Worm (Caenorhabditis elegans) whole organism, L2 larva: ENCODE results near the gene C29F7.2.

Experiments used
- C34F6.9 ChIP-seq: fragments of 150-350 bp; optimal IDR thresholded peaks from 2 replicates; lab custom pipeline; 2014; ENCODE audit warnings: missing biosample characterization, missing genetic modification characterization
- F13H6.1 ChIP-seq: sonication (generic microtip); optimal IDR thresholded peaks from 2 replicates; lab custom pipeline; 2016; ENCODE audit warnings: missing genetic modification characterization, missing compliant biosample characterization
- R02D3.7 ChIP-seq: fragments of 150-350 bp; optimal IDR thresholded peaks from 2 replicates; lab custom pipeline; 2014; ENCODE audit warnings: missing biosample characterization, missing genetic modification characterization
- Y55F3AM.14 ChIP-seq: fragments of 200-800 bp; sonication (Bioruptor generic); optimal IDR thresholded peaks from 2 replicates; lab custom pipeline; 2018; ENCODE audit warnings: mild to moderate bottlenecking, missing genetic modification characterization, missing compliant biosample characterization
- aly-2 ChIP-seq: fragments of 150-350 bp; optimal IDR thresholded peaks from 2 replicates; lab custom pipeline; 2014; ENCODE audit warnings: missing biosample characterization, missing genetic modification characterization
- blmp-1 ChIP-seq: sonication (generic microtip); optimal IDR thresholded peaks from 2 replicates; lab custom pipeline; 2017; ENCODE audit warnings: missing genetic modification characterization, mild to moderate bottlenecking, missing compliant biosample characterization, antibody characterized with exemption, moderate library complexity; ENCODE audit not compliant: insufficient read depth
- ceh-16 ChIP-seq: fragments of 150-350 bp; optimal IDR thresholded peaks from 2 replicates; lab custom pipeline; 2014; ENCODE audit warnings: missing biosample characterization, missing genetic modification characterization
- ceh-82 ChIP-seq: fragments of 150-350 bp; optimal IDR thresholded peaks from 2 replicates; lab custom pipeline; 2014; ENCODE audit warnings: missing biosample characterization, missing genetic modification characterization
- crh-2 ChIP-seq: sonication (generic microtip); optimal IDR thresholded peaks from 2 replicates; lab custom pipeline; 2017; ENCODE audit warnings: missing biosample characterization, missing genetic modification characterization
- dmd-4 ChIP-seq: sonication (generic microtip); optimal IDR thresholded peaks from 2 replicates; lab custom pipeline; 2017; ENCODE audit warnings: missing biosample characterization, missing genetic modification characterization
- egl-27 ChIP-seq: sonication (generic microtip); optimal IDR thresholded peaks from 3 replicates; lab custom pipeline; 2017; ENCODE audit warnings: missing biosample characterization, missing genetic modification reagents, missing genetic modification characterization
- elt-3 ChIP-seq: sonication (generic microtip); optimal IDR thresholded peaks from 2 replicates; lab custom pipeline; 2017; ENCODE audit warnings: missing biosample characterization, missing genetic modification characterization
- fos-1 ChIP-seq: fragments of 150-350 bp; optimal IDR thresholded peaks from 2 replicates; lab custom pipeline; 2014; ENCODE audit warnings: missing biosample characterization, missing genetic modification characterization
- gmeb-1 ChIP-seq: fragments of 150-350 bp; optimal IDR thresholded peaks from 2 replicates; lab custom pipeline; 2014; ENCODE audit warnings: missing biosample characterization, missing genetic modification characterization
- lin-11 ChIP-seq: fragments of 150-350 bp; sonication (generic microtip); optimal IDR thresholded peaks from 2 replicates; lab custom pipeline; 2014; ENCODE audit warnings: missing biosample characterization, missing genetic modification characterization, inconsistent platforms, mixed read lengths
- lin-13 ChIP-seq: fragments of 150-350 bp; optimal IDR thresholded peaks from 2 replicates; lab custom pipeline; 2014; ENCODE audit warnings: missing biosample characterization, missing genetic modification reagents, missing genetic modification characterization
- lsy-2 ChIP-seq, 2 experiments: fragments of 150-350 bp in 1 of 2; sonication (generic microtip) in 1 of 2; optimal IDR thresholded peaks; 2 replicates each; lab custom pipeline; 2014 to 2017; ENCODE audit warnings: missing biosample characterization in 2 of 2, missing genetic modification characterization in 2 of 2
- mab-5 ChIP-seq: fragments of 150-350 bp; optimal IDR thresholded peaks from 2 replicates; lab custom pipeline; 2014; ENCODE audit warnings: missing biosample characterization, missing genetic modification characterization
- mbf-1 ChIP-seq: sonication (generic microtip); optimal IDR thresholded peaks from 2 replicates; lab custom pipeline; 2017; ENCODE audit warnings: missing biosample characterization, missing genetic modification characterization
- mdl-1 ChIP-seq, 2 experiments: fragments of 150-350 bp in 1 of 2; sonication (generic microtip) in 1 of 2; optimal IDR thresholded peaks; 2 replicates each; lab custom pipeline; 2017; ENCODE audit warnings: missing biosample characterization in 2 of 2, missing genetic modification characterization in 2 of 2
- nhr-10 ChIP-seq: sonication (generic microtip); optimal IDR thresholded peaks from 2 replicates; lab custom pipeline; 2017; ENCODE audit warnings: missing biosample characterization, missing genetic modification characterization
- nhr-129 ChIP-seq: fragments of 150-350 bp; optimal IDR thresholded peaks from 2 replicates; lab custom pipeline; 2014; ENCODE audit warnings: missing biosample characterization, missing genetic modification characterization
- nhr-21 ChIP-seq: fragments of 150-350 bp; optimal IDR thresholded peaks from 2 replicates; lab custom pipeline; 2014; ENCODE audit warnings: missing biosample characterization, missing genetic modification characterization
- nhr-23 ChIP-seq: fragments of 150-350 bp; optimal IDR thresholded peaks from 2 replicates; lab custom pipeline; 2014; ENCODE audit warnings: missing biosample characterization, missing genetic modification reagents, missing genetic modification characterization
- nhr-25 ChIP-seq: fragments of 150-350 bp; sonication (generic microtip); optimal IDR thresholded peaks from 3 replicates; lab custom pipeline; 2014; ENCODE audit warnings: missing biosample characterization, missing genetic modification characterization
- nhr-77 ChIP-seq: fragments of 150-350 bp; optimal IDR thresholded peaks from 2 replicates; lab custom pipeline; 2014; ENCODE audit warnings: missing biosample characterization, missing genetic modification characterization
- peb-1 ChIP-seq: fragments of 150-350 bp; optimal IDR thresholded peaks from 2 replicates; lab custom pipeline; 2014; ENCODE audit warnings: missing biosample characterization, missing genetic modification characterization
- sem-4 ChIP-seq: fragments of 150-350 bp; optimal IDR thresholded peaks from 2 replicates; lab custom pipeline; 2014; ENCODE audit warnings: missing biosample characterization, missing genetic modification reagents, missing genetic modification characterization
- skn-1 ChIP-seq: sonication (generic microtip); optimal IDR thresholded peaks from 2 replicates; lab custom pipeline; 2017; ENCODE audit warnings: missing biosample characterization, missing genetic modification characterization
- sma-3 ChIP-seq: sonication (generic microtip); optimal IDR thresholded peaks from 2 replicates; lab custom pipeline; 2016; ENCODE audit warnings: missing genetic modification reagents, missing genetic modification characterization, missing compliant biosample characterization
- sma-9 ChIP-seq, 2 experiments: fragments of 150-350 bp in 1 of 2; sonication (generic microtip) in 1 of 2; optimal IDR thresholded peaks; 2 replicates each; lab custom pipeline; 2014 to 2016; ENCODE audit warnings: missing genetic modification characterization in 2 of 2, mild to moderate bottlenecking in 1 of 2, missing biosample characterization in 1 of 2, missing compliant biosample characterization in 1 of 2, missing genetic modification reagents in 1 of 2, moderate library complexity in 1 of 2
- unc-39 ChIP-seq: fragments of 150-350 bp; optimal IDR thresholded peaks from 2 replicates; lab custom pipeline; 2014; ENCODE audit warnings: missing biosample characterization, missing genetic modification characterization
- unc-62 ChIP-seq: fragments of 150-350 bp; optimal IDR thresholded peaks from 2 replicates; lab custom pipeline; 2014; ENCODE audit warnings: missing biosample characterization, missing genetic modification reagents, missing genetic modification characterization
- zag-1 ChIP-seq: fragments of 150-350 bp; optimal IDR thresholded peaks from 2 replicates; lab custom pipeline; 2014; ENCODE audit warnings: missing biosample characterization, missing genetic modification characterization
- ztf-1 ChIP-seq: fragments of 200-800 bp; sonication (Bioruptor generic); conservative IDR thresholded peaks from 2 replicates; pipeline ENCODE4 v1.3.6; 2022; ENCODE audit warnings: missing genetic modification characterization, missing compliant biosample characterization
- ztf-11 ChIP-seq: sonication (generic microtip); optimal IDR thresholded peaks from 2 replicates; lab custom pipeline; 2017; ENCODE audit warnings: missing biosample characterization, missing genetic modification characterization

Gene C29F7.2

ce11 chrX:13451578-13451977 is 35.7 kb downstream of the C29F7.2 start, which contains the start of gene F02D10.6:
Gene F02D10.6 (minus strand): TSS chrX:13451678.
- no peak for TF ChIP-seq nhr-21
- no peak for TF ChIP-seq nhr-129 (tag; lab: Kevin White, UChicago)
- TF ChIP-seq elt-3 (tag; lab: Kevin White, UChicago) = no peak
- no peak for TF ChIP-seq crh-2 (tag; lab: Kevin White, UChicago)
- no peak for TF ChIP-seq zag-1 (tag; lab: Kevin White, UChicago)
- no peak for TF ChIP-seq Y55F3AM.14 (GFP tag; lab: Kevin White, UChicago)
- no peak for TF ChIP-seq sem-4 (tag; lab: Kevin White, UChicago)
- no peak for TF ChIP-seq fos-1 (tag; lab: Kevin White, UChicago)
- TF ChIP-seq ztf-11 (tag; lab: Kevin White, UChicago) = no peak
- no peak for TF ChIP-seq dmd-4 (tag; lab: Kevin White, UChicago)
- no peak for TF ChIP-seq mab-5 (tag; lab: Kevin White, UChicago)

ce11 chrX:13456442-13456841 is 40.6 kb downstream of the C29F7.2 start, which contains the start of gene flr-1:
Gene flr-1 (minus strand): TSS chrX:13456542.
- TF ChIP-seq nhr-77 (tag; lab: Kevin White, UChicago) (no peak), mbf-1 (tag; lab: Kevin White, UChicago) (no peak), gmeb-1 (no peak), lsy-2 (tag; optimal IDR thresholded peaks at IDR 0.05; lab: Kevin White, UChicago) (no peak), fos-1 (tag; lab: Kevin White, UChicago) (no peak), nhr-23 (tag; lab: Kevin White, UChicago) (no peak), sma-3 (GFP tag; lab: Kevin White, UChicago) (no peak), egl-27 (tag; lab: Kevin White, UChicago) (no peak), nhr-21 (no peak), peb-1 (tag; lab: Kevin White, UChicago) (no peak), mdl-1 (tag; optimal IDR thresholded peaks at IDR 0.05; lab: Kevin White, UChicago) (no peak), elt-3 (tag; lab: Kevin White, UChicago) (no peak)

ce11 chrX:13462519-13462918 is 46.6 kb downstream of the C29F7.2 start, which contains the start of gene F02D10.3:
Gene F02D10.3 (minus strand): TSS chrX:13462619.
- TF ChIP-seq ztf-1 (no peak), egl-27 (tag; lab: Kevin White, UChicago) (no peak), sma-9 (GFP tag; optimal IDR thresholded peaks at IDR 0.05; lab: Kevin White, UChicago) (no peak), sma-9 (tag; optimal IDR thresholded peaks at IDR 0.05; lab: Kevin White, UChicago) (no peak), nhr-129 (tag; lab: Kevin White, UChicago) (no peak), zag-1 (tag; lab: Kevin White, UChicago) (no peak), C34F6.9 (tag; lab: Kevin White, UChicago) (no peak), lsy-2 (tag; optimal IDR thresholded peaks at IDR 0.05; lab: Kevin White, UChicago) (no peak)
- TF ChIP-seq, all 48 proteins: peak for 0

ce11 chrX:13463793-13464192 is 47.9 kb downstream of the C29F7.2 start, which contains the start of gene F02D10.2:
Gene F02D10.2 (minus strand): TSS chrX:13463893.
- TF ChIP-seq aly-2 (tag; lab: Kevin White, UChicago) (no peak), blmp-1 (tag; lab: Kevin White, UChicago) (no peak), gmeb-1 (no peak), nhr-23 (tag; lab: Kevin White, UChicago) (no peak), nhr-25 (no peak), sma-3 (GFP tag; lab: Kevin White, UChicago) (no peak), F13H6.1 (tag; lab: Kevin White, UChicago) (no peak), unc-39 (no peak), dmd-4 (tag; lab: Kevin White, UChicago) (no peak), peb-1 (tag; lab: Kevin White, UChicago) (no peak), R02D3.7 (tag; lab: Kevin White, UChicago) (no peak)

ce11 chrX:13466926-13467866 is 51.3 kb downstream of the C29F7.2 start, which contains the start of gene col-183:
Gene col-183 (minus strand): TSS chrX:13467764.
- TF ChIP-seq lin-13 (GFP tag; lab: Kevin White, UChicago) (no peak), ceh-16 (no peak), sma-3 (GFP tag; lab: Kevin White, UChicago) (no peak), gmeb-1 (no peak), ztf-11 (tag; lab: Kevin White, UChicago) (no peak), mdl-1 (tag; optimal IDR thresholded peaks at IDR 0.05; lab: Kevin White, UChicago) (no peak), lin-11 (tag; lab: Kevin White, UChicago) (no peak), ceh-82 (tag; lab: Kevin White, UChicago) (no peak), unc-62 (no peak), lsy-2 (tag; optimal IDR thresholded peaks at IDR 0.05; lab: Kevin White, UChicago) (no peak), nhr-23 (tag; lab: Kevin White, UChicago) (no peak), sma-9 (GFP tag; optimal IDR thresholded peaks at IDR 0.05; lab: Kevin White, UChicago) (no peak), sma-9 (tag; optimal IDR thresholded peaks at IDR 0.05; lab: Kevin White, UChicago) (no peak), nhr-10 (tag; lab: Kevin White, UChicago) (no peak), elt-3 (tag; lab: Kevin White, UChicago) (no peak), crh-2 (tag; lab: Kevin White, UChicago) (no peak), skn-1 (tag; lab: Kevin White, UChicago) (no peak), peb-1 (tag; lab: Kevin White, UChicago) (no peak), F13H6.1 (tag; lab: Kevin White, UChicago) (no peak), fos-1 (tag; lab: Kevin White, UChicago) (no peak)
- TF ChIP-seq, all 48 proteins: peak for 0
